Fruit fly (Drosophila melanogaster) whole organism, embryonic: Measurements from ENCODE around the gene His3.3A.

Experiments
- Ada2b ChIP-seq: fragments of 200-800 bp; sonication (Bioruptor generic); IDR thresholded peaks from 2 replicates; pipeline ENCODE4 v1.3.6; 2022; ENCODE audit warnings: missing biosample characterization, missing genetic modification characterization
- Adf1 ChIP-seq: fragments of 200-800 bp; sonication (Bioruptor generic); IDR thresholded peaks from 2 replicates; pipeline ENCODE4 v1.3.6; 2022; ENCODE audit warnings: missing biosample characterization, missing genetic modification characterization
- Asciz ChIP-seq: fragments of 200-800 bp; sonication (Bioruptor generic); optimal IDR thresholded peaks from 2 replicates; lab custom pipeline; 2017; ENCODE audit warnings: missing biosample characterization, mild to moderate bottlenecking, missing genetic modification characterization, missing genetic modification reagents
- CG10274 ChIP-seq: fragments of 200-800 bp; sonication (Bioruptor generic); optimal IDR thresholded peaks from 3 replicates; lab custom pipeline; 2017; ENCODE audit warnings: missing biosample characterization, mild to moderate bottlenecking, missing genetic modification characterization
- CG10565 ChIP-seq: fragments of 200-800 bp; sonication (Bioruptor generic); optimal IDR thresholded peaks from 3 replicates; lab custom pipeline; 2016; ENCODE audit warnings: missing biosample characterization, mild to moderate bottlenecking, missing genetic modification characterization
- CG10654 ChIP-seq: fragments of 200-800 bp; sonication (Bioruptor generic); optimal IDR thresholded peaks from 2 replicates; lab custom pipeline; 2016; ENCODE audit warnings: missing biosample characterization, missing genetic modification characterization
- CG1233 ChIP-seq: fragments of 200-800 bp; sonication (Bioruptor generic); optimal IDR thresholded peaks from 4 replicates; lab custom pipeline; 2018; ENCODE audit warnings: missing biosample characterization, mild to moderate bottlenecking, missing genetic modification characterization
- CG12942 ChIP-seq: fragments of 200-800 bp; sonication (Bioruptor generic); optimal IDR thresholded peaks from 3 replicates; lab custom pipeline; 2016; ENCODE audit warnings: missing biosample characterization, missing genetic modification characterization
- CG13287 ChIP-seq: fragments of 200-800 bp; sonication (Bioruptor generic); IDR thresholded peaks from 2 replicates; pipeline ENCODE4 v1.3.6; 2022; ENCODE audit warnings: missing biosample characterization, missing genetic modification characterization; ENCODE audit not compliant: partially characterized antibody
- CG14667 ChIP-seq: fragments of 200-800 bp; sonication (Bioruptor generic); IDR thresholded peaks from 2 replicates; pipeline ENCODE4 v1.3.6; 2022; ENCODE audit warnings: missing biosample characterization, missing genetic modification characterization
- CG14965 ChIP-seq: fragments of 200-800 bp; sonication (Bioruptor generic); optimal IDR thresholded peaks from 2 replicates; lab custom pipeline; 2016; ENCODE audit warnings: missing biosample characterization, missing genetic modification characterization, borderline replicate concordance
- CG16813 ChIP-seq: fragments of 200-800 bp; sonication (Bioruptor generic); IDR thresholded peaks from 3 replicates; pipeline ENCODE4 v1.3.6; 2022; ENCODE audit warnings: missing biosample characterization, missing genetic modification characterization; ENCODE audit not compliant: partially characterized antibody
- CG17328 ChIP-seq: fragments of 200-800 bp; sonication (Bioruptor generic); IDR thresholded peaks from 2 replicates; pipeline ENCODE4 v1.3.6; 2022; ENCODE audit warnings: missing biosample characterization, missing genetic modification characterization
- CG18011 ChIP-seq: fragments of 200-800 bp; sonication (Bioruptor generic); optimal IDR thresholded peaks from 2 replicates; lab custom pipeline; 2017; ENCODE audit warnings: missing biosample characterization, missing genetic modification characterization, mild to moderate bottlenecking, moderate library complexity, missing genotype
- CG2875 ChIP-seq: fragments of 200-800 bp; sonication (Bioruptor generic); optimal IDR thresholded peaks from 2 replicates; lab custom pipeline; 2017; ENCODE audit warnings: missing biosample characterization, mild to moderate bottlenecking, missing genetic modification characterization, missing genetic modification reagents
- CG31365 ChIP-seq: fragments of 200-800 bp; sonication (Bioruptor generic); optimal IDR thresholded peaks from 2 replicates; lab custom pipeline; 2018; ENCODE audit warnings: missing biosample characterization, mild to moderate bottlenecking, missing genetic modification characterization
- CG32532 ChIP-seq: fragments of 200-800 bp; sonication (Bioruptor generic); IDR thresholded peaks from 2 replicates; pipeline ENCODE4 v1.3.6; 2022; ENCODE audit warnings: missing biosample characterization, missing genetic modification characterization
- CG4328 ChIP-seq: fragments of 200-800 bp; sonication (Bioruptor generic); optimal IDR thresholded peaks from 3 replicates; lab custom pipeline; 2017; ENCODE audit warnings: missing biosample characterization, missing genetic modification reagents, missing genetic modification characterization
- CG4360 ChIP-seq: fragments of 200-800 bp; sonication (Bioruptor generic); IDR thresholded peaks from 2 replicates; pipeline ENCODE4 v1.3.6; 2022; ENCODE audit warnings: missing biosample characterization, missing genetic modification characterization
- CG6765 ChIP-seq: fragments of 200-800 bp; sonication (Bioruptor generic); optimal IDR thresholded peaks from 3 replicates; lab custom pipeline; 2017; ENCODE audit warnings: missing biosample characterization, mild to moderate bottlenecking, missing genetic modification characterization
- CG7786 ChIP-seq: fragments of 200-800 bp; sonication (Bioruptor generic); optimal IDR thresholded peaks from 2 replicates; lab custom pipeline; 2016; ENCODE audit warnings: missing biosample characterization, missing genetic modification characterization
- CG8281 ChIP-seq: fragments of 200-800 bp; sonication (Bioruptor generic); optimal IDR thresholded peaks from 2 replicates; lab custom pipeline; 2018; ENCODE audit warnings: missing biosample characterization, mild to moderate bottlenecking, missing genetic modification characterization, moderate library complexity
- CG8359 ChIP-seq: fragments of 200-800 bp; sonication (Bioruptor generic); optimal IDR thresholded peaks from 2 replicates; lab custom pipeline; 2017; ENCODE audit warnings: missing biosample characterization, mild to moderate bottlenecking, missing genetic modification characterization, borderline replicate concordance
- CG8478 ChIP-seq: fragments of >200 bp; optimal IDR thresholded peaks from 2 replicates; lab custom pipeline; 2018
- E2f2 ChIP-seq: fragments of 200-800 bp; sonication (Bioruptor generic); IDR thresholded peaks from 2 replicates; pipeline ENCODE4 v1.3.6; 2022; ENCODE audit warnings: missing biosample characterization, missing genetic modification characterization
- HLH4C ChIP-seq: fragments of 200-800 bp; sonication (Bioruptor generic); IDR thresholded peaks from 3 replicates; pipeline ENCODE4 v1.3.6; 2022; ENCODE audit warnings: missing biosample characterization, missing genetic modification characterization; ENCODE audit not compliant: partially characterized antibody
- HmgD ChIP-seq: fragments of 200-800 bp; sonication (Bioruptor generic); optimal IDR thresholded peaks from 3 replicates; lab custom pipeline; 2016; ENCODE audit warnings: missing biosample characterization, missing genetic modification characterization
- MESR4 ChIP-seq: fragments of 200-800 bp; sonication (Bioruptor generic); optimal IDR thresholded peaks from 2 replicates; lab custom pipeline; 2018; ENCODE audit warnings: missing biosample characterization, mild to moderate bottlenecking, missing genetic modification characterization, moderate library complexity
- Usf ChIP-seq: fragments of 200-800 bp; sonication (Bioruptor generic); optimal IDR thresholded peaks from 2 replicates; lab custom pipeline; 2017; ENCODE audit warnings: missing genotype, missing biosample characterization, missing genetic modification characterization
- ab ChIP-seq: fragments of 200-800 bp; sonication (Bioruptor generic); optimal IDR thresholded peaks from 2 replicates; lab custom pipeline; 2016; ENCODE audit warnings: missing biosample characterization, missing genetic modification characterization
- bab2 ChIP-seq: fragments of 200-800 bp; sonication (Bioruptor generic); optimal IDR thresholded peaks from 2 replicates; lab custom pipeline; 2016; ENCODE audit warnings: missing biosample characterization, missing genetic modification characterization
- bcd ChIP-seq: fragments of 200-800 bp; sonication (Bioruptor generic); optimal IDR thresholded peaks from 2 replicates; lab custom pipeline; 2017; ENCODE audit warnings: missing biosample characterization, mild to moderate bottlenecking, missing genetic modification characterization
- cad ChIP-seq: fragments of >200 bp; optimal IDR thresholded peaks from 2 replicates; lab custom pipeline; 2017; ENCODE audit warnings: missing biosample characterization, missing genetic modification characterization
- chinmo ChIP-seq: fragments of 200-800 bp; sonication (Bioruptor generic); IDR thresholded peaks from 4 replicates; pipeline ENCODE4 v1.3.6; 2022; ENCODE audit warnings: missing biosample characterization, missing genetic modification characterization; ENCODE audit not compliant: partially characterized antibody
- chm ChIP-seq: fragments of 200-800 bp; sonication (Bioruptor generic); IDR thresholded peaks from 2 replicates; pipeline ENCODE4 v1.3.6; 2022; ENCODE audit warnings: missing biosample characterization, missing genetic modification characterization
- croc ChIP-seq: fragments of 200-800 bp; sonication (Bioruptor generic); conservative IDR thresholded peaks from 3 replicates; pipeline ENCODE4 v1.3.6; 2022; ENCODE audit warnings: missing biosample characterization, missing genetic modification characterization
- crol ChIP-seq: fragments of 200-800 bp; sonication (Bioruptor generic); IDR thresholded peaks from 2 replicates; pipeline ENCODE4 v1.3.6; 2022; ENCODE audit warnings: missing biosample characterization, missing genetic modification characterization
- dan ChIP-seq: fragments of 200-800 bp; sonication (Bioruptor generic); IDR thresholded peaks from 2 replicates; pipeline ENCODE4 v1.3.6; 2022; ENCODE audit warnings: missing biosample characterization, missing genetic modification characterization
- dmrt11E ChIP-seq: fragments of 200-800 bp; sonication (Bioruptor generic); optimal IDR thresholded peaks from 3 replicates; lab custom pipeline; 2018; ENCODE audit warnings: missing biosample characterization, mild to moderate bottlenecking, missing genetic modification characterization, moderate library complexity
- fd96Cb ChIP-seq: fragments of 200-800 bp; sonication (Bioruptor generic); optimal IDR thresholded peaks from 2 replicates; lab custom pipeline; 2018; ENCODE audit warnings: missing biosample characterization, mild to moderate bottlenecking, missing genetic modification characterization, moderate library complexity
- fu2 ChIP-seq: fragments of 200-800 bp; sonication (Bioruptor generic); optimal IDR thresholded peaks from 2 replicates; lab custom pipeline; 2016; ENCODE audit warnings: missing biosample characterization, missing genetic modification characterization
- gem ChIP-seq: fragments of 200-800 bp; sonication (Bioruptor generic); optimal IDR thresholded peaks from 2 replicates; lab custom pipeline; 2019; ENCODE audit warnings: missing biosample characterization, mild to moderate bottlenecking, missing genetic modification characterization, moderate library complexity
- grau ChIP-seq: fragments of 200-800 bp; optimal IDR thresholded peaks from 3 replicates; lab custom pipeline; 2019; ENCODE audit warnings: missing biosample characterization, mild to moderate bottlenecking, missing genetic modification characterization, moderate library complexity
- hb ChIP-seq: fragments of 200-800 bp; sonication (Bioruptor generic); IDR thresholded peaks from 3 replicates; pipeline ENCODE4 v1.3.6; 2022; ENCODE audit warnings: missing biosample characterization, missing genetic modification characterization; ENCODE audit not compliant: partially characterized antibody
- kah ChIP-seq: fragments of 200-800 bp; sonication (Bioruptor generic); optimal IDR thresholded peaks from 2 replicates; lab custom pipeline; 2018; ENCODE audit warnings: missing biosample characterization, mild to moderate bottlenecking, missing genetic modification characterization
- kay ChIP-seq: fragments of 200-800 bp; sonication (Bioruptor generic); optimal IDR thresholded peaks from 2 replicates; lab custom pipeline; 2016; ENCODE audit warnings: missing biosample characterization, missing genetic modification characterization
- lola ChIP-seq, 3 experiments: fragments of >200 bp in 2 of 3; fragments of 200-800 bp in 1 of 3; sonication (Bioruptor generic) in 1 of 3; optimal IDR thresholded peaks; 2 replicates each; lab custom pipeline; 2017 to 2019; ENCODE audit warnings: missing biosample characterization in 3 of 3, missing genetic modification characterization in 3 of 3, mild to moderate bottlenecking in 1 of 3, moderate library complexity in 1 of 3
- p53 ChIP-seq: fragments of 200-800 bp; sonication (Bioruptor generic); optimal IDR thresholded peaks from 2 replicates; lab custom pipeline; 2016; ENCODE audit warnings: missing biosample characterization, missing genetic modification characterization
- pnt ChIP-seq: fragments of 200-800 bp; sonication (Bioruptor generic); optimal IDR thresholded peaks from 3 replicates; lab custom pipeline; 2016; ENCODE audit warnings: missing biosample characterization, missing genetic modification characterization
- sens-2 ChIP-seq: fragments of 200-800 bp; sonication (Bioruptor generic); IDR thresholded peaks from 2 replicates; pipeline ENCODE4 v1.3.6; 2022; ENCODE audit warnings: missing biosample characterization, missing genetic modification characterization
- zf30C ChIP-seq: fragments of 200-800 bp; sonication (Bioruptor generic); optimal IDR thresholded peaks from 3 replicates; lab custom pipeline; 2018; ENCODE audit warnings: missing biosample characterization, mild to moderate bottlenecking, missing genetic modification characterization

Gene His3.3A

dm6 chr2L:5043043-5043442 lies 11.8 kb upstream of the His3.3A start, which contains the start of the genes CG33995, CG44000 and CG44001 (continued):
- no peak for TF ChIP-seq croc (GFP tag; lab: Robert Waterston, UW)
- no peak for TF ChIP-seq CG8359 (GFP tag; lab: Kevin White, UChicago)
- TF ChIP-seq CG4360 (GFP tag; lab: Robert Waterston, UW): no peak
- peak; percentile 59 for TF ChIP-seq CG32532 (GFP tag; lab: Robert Waterston, UW)
- TF ChIP-seq ab: no peak
- TF ChIP-seq CG31365 (tag; lab: Kevin White, UChicago): no peak
- peak; percentile 86 for TF ChIP-seq MESR4 (GFP tag; lab: Kevin White, UChicago)
- TF ChIP-seq CG8281 (tag; lab: Kevin White, UChicago): no peak
- TF ChIP-seq CG17328 (GFP tag; lab: Robert Waterston, UW): no peak; the same call in 1 of the 2 replicates
- peak; percentile 23 for TF ChIP-seq p53 (GFP tag; lab: Kevin White, UChicago)
- peak; percentile 57 for TF ChIP-seq chm (GFP tag; lab: Robert Waterston, UW)
- TF ChIP-seq CG7786 (GFP tag; lab: Kevin White, UChicago): peak; percentile 60
- no peak for TF ChIP-seq CG18011 (GFP tag; lab: Kevin White, UChicago)
- peak; percentile 43 for TF ChIP-seq fu2 (GFP tag; lab: Kevin White, UChicago)
- TF ChIP-seq CG13287 (GFP tag; lab: Robert Waterston, UW): peak; percentile 55
- TF ChIP-seq pnt: peak; percentile 28
- no peak for TF ChIP-seq CG14667 (GFP tag; lab: Robert Waterston, UW)
- no peak for TF ChIP-seq CG10565 (GFP tag; lab: Kevin White, UChicago)
- no peak for TF ChIP-seq HLH4C (GFP tag; lab: Robert Waterston, UW)
- TF ChIP-seq CG2875 (GFP tag; lab: Kevin White, UChicago): no peak
- peak; percentile 36 for TF ChIP-seq HmgD
- TF ChIP-seq chinmo (GFP tag; lab: Robert Waterston, UW): no peak
- no peak for TF ChIP-seq CG6765 (GFP tag; lab: Kevin White, UChicago)
- no peak for TF ChIP-seq Ada2b
- TF ChIP-seq CG10274 (GFP tag; lab: Kevin White, UChicago): no peak
- TF ChIP-seq lola (GFP tag; optimal IDR thresholded peaks at IDR 0.05; lab: Kevin White, UChicago): no peak
- TF ChIP-seq grau: peak; percentile 50
- TF ChIP-seq dmrt11E: peak; percentile 23
- peak; percentile 46 for TF ChIP-seq bab2 (GFP tag; lab: Kevin White, UChicago)
- TF ChIP-seq E2f2 (GFP tag; lab: Robert Waterston, UW): peak; percentile 74
- TF ChIP-seq kay (GFP tag; lab: Kevin White, UChicago): peak; percentile 19
- TF ChIP-seq hb (GFP tag; lab: Robert Waterston, UW): no peak
- TF ChIP-seq CG4328 (GFP tag; lab: Kevin White, UChicago): peak; percentile 17
- peak; percentile 45 for TF ChIP-seq gem (tag; lab: Kevin White, UChicago)
- TF ChIP-seq zf30C: no peak
- no peak for TF ChIP-seq Usf
- TF ChIP-seq crol (GFP tag; lab: Robert Waterston, UW): no peak
- no peak for TF ChIP-seq Asciz (GFP tag; lab: Kevin White, UChicago)
- no peak for TF ChIP-seq CG14965
- TF ChIP-seq bcd (GFP tag; lab: Kevin White, UChicago): peak; percentile 45
- TF ChIP-seq CG12942 (GFP tag; lab: Kevin White, UChicago): peak; percentile 32
- TF ChIP-seq CG8478 (lab: Kevin White, UChicago): no peak
- TF ChIP-seq Adf1 (GFP tag; lab: Robert Waterston, UW): no peak
- no peak for TF ChIP-seq sens-2 (GFP tag; lab: Robert Waterston, UW)
- peak; percentile 45 for TF ChIP-seq CG10654 (GFP tag; lab: Kevin White, UChicago)
- TF ChIP-seq dan: no peak
- no peak for TF ChIP-seq cad (GFP tag; lab: Kevin White, UChicago)
- TF ChIP-seq CG1233 (GFP tag; lab: Kevin White, UChicago): no peak
- no peak for TF ChIP-seq fd96Cb (tag; lab: Kevin White, UChicago)
- TF ChIP-seq kah (GFP tag; lab: Kevin White, UChicago): no peak
- TF ChIP-seq CG16813 (GFP tag; lab: Robert Waterston, UW): no peak
